Fruit fly (Drosophila melanogaster): ENCODE measurements around the gene bbg.

DNA sequence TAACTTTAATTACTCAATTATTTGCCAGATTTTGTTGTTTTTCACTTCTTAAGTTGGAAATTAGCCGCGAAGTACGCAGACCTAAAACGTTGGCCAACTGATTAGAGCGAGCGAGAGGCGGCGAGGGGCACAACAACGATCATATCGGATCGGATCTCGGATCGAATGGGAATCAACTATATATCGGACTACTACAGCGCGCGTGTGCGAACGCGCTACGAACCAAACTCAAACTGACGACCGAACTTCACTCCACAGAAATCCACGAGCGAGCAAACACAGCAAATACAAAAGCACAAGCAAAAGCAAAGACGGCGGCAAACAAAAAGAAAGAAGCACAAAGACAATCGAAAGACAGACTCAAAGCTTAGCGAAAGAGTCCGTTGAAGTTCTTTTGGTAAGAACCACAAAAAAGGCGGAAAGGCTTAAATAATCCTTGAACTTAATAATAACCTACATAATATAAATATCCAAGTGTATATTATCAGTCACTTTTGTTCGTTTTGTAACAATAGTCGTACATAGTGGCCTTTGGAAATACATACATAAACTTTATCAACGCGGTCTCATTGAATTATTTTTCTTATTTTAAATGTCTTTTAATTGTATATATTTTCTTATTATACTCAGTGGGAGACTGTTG, at the start of gene bbg, which contains the start of gene CG43246:
- TF ChIP-seq CTCF (optimal IDR thresholded peaks at IDR 0.05): no peak
- no peak for TF ChIP-seq CG8478 (optimal IDR thresholded peaks at IDR 0.05)

Measured in S2 (cell line).